Worm (Caenorhabditis elegans): Measurements from ENCODE around the gene srv-25.

DNA sequence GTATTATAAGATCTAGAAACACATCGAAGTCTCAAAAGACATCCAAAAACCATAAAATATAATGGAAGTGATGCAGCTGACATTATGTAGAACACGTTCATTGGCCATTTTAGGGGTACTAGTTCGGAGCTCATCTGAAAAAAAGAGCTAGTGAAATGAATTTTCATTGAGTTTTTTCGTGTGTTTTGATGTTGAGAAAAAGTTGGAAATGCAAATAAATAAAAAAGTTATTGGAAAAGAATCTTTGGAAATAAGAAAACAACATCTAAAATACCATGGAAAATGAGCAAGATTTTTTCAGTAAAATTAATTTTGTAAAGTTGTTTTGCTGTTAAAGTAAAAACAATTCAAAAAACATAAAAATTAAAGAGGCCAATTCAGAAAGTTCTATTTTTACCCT, 12.8 kb downstream of the srv-25 start, which contains the start of gene srv-24:
- TF ChIP-seq ztf-6 (GFP tag; IDR thresholded peaks at IDR 0.05) = no peak
- no peak for TF ChIP-seq dox-1 (GFP tag; IDR thresholded peaks at IDR 0.05)
- TF ChIP-seq nhr-27 (tag; optimal IDR thresholded peaks at IDR 0.05) = no peak
- no peak for TF ChIP-seq rec-8 (tag; optimal IDR thresholded peaks at IDR 0.05)
- no peak for TF ChIP-seq Y53F4B.3 (GFP tag; IDR thresholded peaks at IDR 0.05)
- no peak for TF ChIP-seq Y79H2A.3 (GFP tag; conservative IDR thresholded peaks at IDR 0.05)
- no peak for TF ChIP-seq bed-2 (GFP tag; IDR thresholded peaks at IDR 0.05)
- TF ChIP-seq ceh-40 (GFP tag; IDR thresholded peaks at IDR 0.05) = no peak
- no peak for TF ChIP-seq unc-130 (GFP tag; optimal IDR thresholded peaks at IDR 0.05)
- no peak for TF ChIP-seq B0336.3 (GFP tag; IDR thresholded peaks at IDR 0.05)
- no peak for TF ChIP-seq aptf-2 (GFP tag; conservative IDR thresholded peaks at IDR 0.05)
- no peak for TF ChIP-seq ceh-58 (GFP tag; IDR thresholded peaks at IDR 0.05)

Data from whole organism, young adult.